Fruit fly (Drosophila melanogaster) whole organism, wandering third instar larva: ENCODE data around the gene poe.

Source experiments
- Abd-B ChIP-seq: fragments of >200 bp; optimal IDR thresholded peaks from 2 replicates; lab custom pipeline; 2017; ENCODE audit warnings: missing biosample characterization, missing genetic modification characterization
- CG32264 ChIP-seq: fragments of 200-800 bp; sonication (Bioruptor generic); optimal IDR thresholded peaks from 2 replicates; lab custom pipeline; 2016; ENCODE audit warnings: missing biosample characterization, missing genetic modification characterization
- CrebA ChIP-seq: fragments of 200-800 bp; sonication (Bioruptor generic); optimal IDR thresholded peaks from 2 replicates; lab custom pipeline; 2016; ENCODE audit warnings: missing biosample characterization, mild to moderate bottlenecking, missing genetic modification characterization, borderline replicate concordance
- Dfd ChIP-seq: fragments of >200 bp; optimal IDR thresholded peaks from 2 replicates; lab custom pipeline; 2017; ENCODE audit warnings: missing biosample characterization, missing genetic modification characterization
- Dif ChIP-seq: fragments of 200-275, 200-300 bp; sonication (Bioruptor generic); optimal IDR thresholded peaks from 2 replicates; lab custom pipeline; 2018; ENCODE audit warnings: missing biosample characterization, missing genetic modification characterization; ENCODE audit not compliant: partially characterized antibody
- HLH106 ChIP-seq: fragments of 200-800 bp; optimal IDR thresholded peaks from 3 replicates; lab custom pipeline; 2019; ENCODE audit warnings: missing biosample characterization, mild to moderate bottlenecking, missing genetic modification characterization, moderate library complexity
- Hnf4 ChIP-seq: fragments of 200-800 bp; sonication (Bioruptor generic); optimal IDR thresholded peaks from 2 replicates; lab custom pipeline; 2016; ENCODE audit warnings: missing biosample characterization, mild to moderate bottlenecking, missing genetic modification characterization
- Hr78 ChIP-seq: fragments of >200 bp; optimal IDR thresholded peaks from 2 replicates; lab custom pipeline; 2017; ENCODE audit warnings: missing biosample characterization, missing genetic modification characterization
- Jra ChIP-seq: sonication (Bioruptor generic); optimal IDR thresholded peaks from 2 replicates; lab custom pipeline; 2016; ENCODE audit warnings: missing biosample characterization, missing genetic modification characterization
- Mio ChIP-seq: sonication (Bioruptor generic); optimal IDR thresholded peaks from 2 replicates; lab custom pipeline; 2016; ENCODE audit warnings: missing biosample characterization, missing genetic modification characterization
- Myc ChIP-seq: fragments of >200 bp; optimal IDR thresholded peaks from 2 replicates; lab custom pipeline; 2017
- N ChIP-seq: fragments of >200 bp; optimal IDR thresholded peaks from 2 replicates; lab custom pipeline; 2018; ENCODE audit warnings: missing biosample characterization, missing external identifiers, missing genetic modification characterization
- OdsH ChIP-seq: fragments of 200-800 bp; sonication (Bioruptor generic); optimal IDR thresholded peaks from 2 replicates; lab custom pipeline; 2016; ENCODE audit warnings: missing biosample characterization, mild to moderate bottlenecking, missing genetic modification characterization
- Rel ChIP-seq, 2 experiments: fragments of 200-800 bp; sonication (Bioruptor generic) in 1 of 2; optimal IDR thresholded peaks; 2 replicates in 1 of 2; 3 replicates in 1 of 2; lab custom pipeline; 2016 to 2019; ENCODE audit warnings: mild to moderate bottlenecking in 2 of 2, missing biosample characterization in 2 of 2, missing genetic modification characterization in 2 of 2, moderate library complexity in 1 of 2
- Sp1 ChIP-seq: fragments of 200-800 bp; sonication (Bioruptor generic); optimal IDR thresholded peaks from 3 replicates; lab custom pipeline; 2019; ENCODE audit warnings: missing biosample characterization, mild to moderate bottlenecking, missing genetic modification characterization, moderate library complexity
- Vsx2 ChIP-seq: fragments of 200-300, 225-300 bp; sonication (Bioruptor generic); optimal IDR thresholded peaks from 2 replicates; lab custom pipeline; 2018; ENCODE audit warnings: missing biosample characterization, missing genetic modification characterization; ENCODE audit not compliant: partially characterized antibody
- br ChIP-seq: fragments of 200-800 bp; sonication (Bioruptor generic); optimal IDR thresholded peaks from 2 replicates; lab custom pipeline; 2016; ENCODE audit warnings: missing biosample characterization, missing genetic modification characterization
- brk ChIP-seq: fragments of 200-800 bp; sonication (Bioruptor generic); optimal IDR thresholded peaks from 2 replicates; lab custom pipeline; 2016; ENCODE audit warnings: missing biosample characterization, mild to moderate bottlenecking, missing genetic modification characterization
- dsf ChIP-seq: sonication (Bioruptor generic); optimal IDR thresholded peaks from 2 replicates; lab custom pipeline; 2016; ENCODE audit warnings: missing biosample characterization, missing genetic modification characterization, borderline replicate concordance
- ey ChIP-seq: fragments of 200-800 bp; sonication (Bioruptor generic); optimal IDR thresholded peaks from 2 replicates; lab custom pipeline; 2016; ENCODE audit warnings: missing biosample characterization, missing genetic modification characterization
- foxo ChIP-seq, 2 experiments: fragments of 200-800 bp; sonication (Bioruptor generic); optimal IDR thresholded peaks; 2 replicates in 1 of 2; 3 replicates in 1 of 2; lab custom pipeline; 2016 to 2017; ENCODE audit warnings: missing biosample characterization in 2 of 2, missing genetic modification characterization in 2 of 2
- fru ChIP-seq: fragments of 200-800 bp; sonication (Bioruptor generic); optimal IDR thresholded peaks from 3 replicates; lab custom pipeline; 2016; ENCODE audit warnings: missing biosample characterization, mild to moderate bottlenecking, missing genetic modification characterization
- h ChIP-seq: fragments of 200-800 bp; sonication (Bioruptor generic); optimal IDR thresholded peaks from 3 replicates; lab custom pipeline; 2016; ENCODE audit warnings: missing biosample characterization, mild to moderate bottlenecking, missing genetic modification characterization
- jim ChIP-seq: fragments of 175-275, 200-325 bp; sonication (Bioruptor generic); optimal IDR thresholded peaks from 2 replicates; lab custom pipeline; 2016; ENCODE audit warnings: missing biosample characterization, mild to moderate bottlenecking, missing genetic modification characterization
- lola ChIP-seq: fragments of >200 bp; optimal IDR thresholded peaks from 2 replicates; lab custom pipeline; 2017; ENCODE audit warnings: missing biosample characterization, missing genetic modification characterization
- pan ChIP-seq: fragments of >200 bp; optimal IDR thresholded peaks from 2 replicates; lab custom pipeline; 2017
- rgr ChIP-seq: fragments of 200-800 bp; sonication (Bioruptor generic); optimal IDR thresholded peaks from 3 replicates; lab custom pipeline; 2016; ENCODE audit warnings: missing biosample characterization, mild to moderate bottlenecking, missing genetic modification characterization
- sage ChIP-seq: fragments of 200-800 bp; sonication (Bioruptor generic); optimal IDR thresholded peaks from 2 replicates; lab custom pipeline; 2016; ENCODE audit warnings: missing biosample characterization, mild to moderate bottlenecking, missing genetic modification characterization
- sv ChIP-seq: fragments of 200-800 bp; sonication (Bioruptor generic); optimal IDR thresholded peaks from 3 replicates; lab custom pipeline; 2016; ENCODE audit warnings: missing biosample characterization, missing genetic modification characterization
- tai ChIP-seq: sonication (Bioruptor generic); optimal IDR thresholded peaks from 2 replicates; lab custom pipeline; 2016; ENCODE audit warnings: missing biosample characterization, missing genetic modification characterization
- usp ChIP-seq: fragments of >200 bp; optimal IDR thresholded peaks from 2 replicates; lab custom pipeline; 2017; ENCODE audit warnings: missing biosample characterization, missing genetic modification characterization
- woc ChIP-seq: sonication (Bioruptor generic); optimal IDR thresholded peaks from 2 replicates; lab custom pipeline; 2016; ENCODE audit warnings: missing biosample characterization, mild to moderate bottlenecking, missing genetic modification characterization

poe gene

DNA sequence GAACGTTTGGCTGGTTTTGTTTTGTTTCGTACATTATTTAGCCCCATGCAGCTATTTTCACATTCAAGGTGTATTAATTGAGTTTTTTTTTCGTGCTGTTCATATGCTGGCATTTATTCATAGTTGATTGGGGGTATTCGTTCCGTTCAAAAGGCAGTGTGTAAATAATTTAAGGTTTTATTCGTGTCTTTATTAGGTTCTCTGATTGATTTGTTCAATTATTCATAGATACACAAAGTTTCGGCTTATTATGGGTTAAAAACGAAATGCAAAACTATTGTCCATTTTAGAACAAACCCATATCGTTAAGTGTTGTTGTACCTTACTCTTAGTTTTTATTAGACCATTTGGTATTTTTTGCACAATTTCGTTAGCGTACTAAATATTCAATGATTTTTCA lies 20.0 kb upstream of the poe start:
- TF ChIP-seq usp (GFP tag; lab: Kevin White, UChicago) (no peak), lola (GFP tag; lab: Kevin White, UChicago) (no peak), Hr78 (no peak), dsf (no peak), Myc (no peak), rgr (GFP tag; lab: Kevin White, UChicago) (no peak), OdsH (GFP tag; lab: Kevin White, UChicago) (no peak)

dm6 chr2L:8088025-8088789 lies 16.8 kb upstream of the poe start:
- TF ChIP-seq foxo (GFP tag; optimal IDR thresholded peaks at IDR 0.05; lab: Kevin White, UChicago) = peak; percentile 2 to 43
- peak; percentile 29 for TF ChIP-seq lola (GFP tag; lab: Kevin White, UChicago)
- TF ChIP-seq Dfd (GFP tag; lab: Kevin White, UChicago) = no peak
- TF ChIP-seq tai (GFP tag; lab: Kevin White, UChicago) = no peak
- no peak for TF ChIP-seq brk (GFP tag; lab: Kevin White, UChicago)
- TF ChIP-seq Jra (GFP tag; lab: Kevin White, UChicago) = no peak
- no peak for TF ChIP-seq jim (GFP tag; lab: Kevin White, UChicago)
- TF ChIP-seq N (GFP tag; lab: Kevin White, UChicago) = no peak
- TF ChIP-seq pan = no peak
- TF ChIP-seq Rel (GFP tag; optimal IDR thresholded peaks at IDR 0.05; lab: Kevin White, UChicago) = no peak
- no peak for TF ChIP-seq Rel (tag; optimal IDR thresholded peaks at IDR 0.05; lab: Kevin White, UChicago)
- no peak for TF ChIP-seq CG32264 (GFP tag; lab: Kevin White, UChicago)
- peak; percentile 37 for TF ChIP-seq h (GFP tag; lab: Kevin White, UChicago)
- TF ChIP-seq rgr (GFP tag; lab: Kevin White, UChicago) = peak; percentile 45
- TF ChIP-seq OdsH (GFP tag; lab: Kevin White, UChicago) = peak; percentile 47
- TF ChIP-seq woc = peak; percentile 7
- TF ChIP-seq br (GFP tag; lab: Kevin White, UChicago) = peak; percentile 44
- TF ChIP-seq sage (GFP tag; lab: Kevin White, UChicago) = no peak
- peak; percentile 48 for TF ChIP-seq fru (GFP tag; lab: Kevin White, UChicago)
- no peak for TF ChIP-seq Myc
- no peak for TF ChIP-seq Abd-B (GFP tag; lab: Kevin White, UChicago)
- TF ChIP-seq Vsx2 (GFP tag; lab: Kevin White, UChicago) = peak; percentile 39
- TF ChIP-seq Hnf4 = no peak
- no peak for TF ChIP-seq dsf
- no peak for TF ChIP-seq CrebA (GFP tag; lab: Kevin White, UChicago)
- no peak for TF ChIP-seq Mio
- no peak for TF ChIP-seq sv (GFP tag; lab: Kevin White, UChicago)
- peak; percentile 8 for TF ChIP-seq Sp1
- no peak for TF ChIP-seq usp (GFP tag; lab: Kevin White, UChicago)
- peak; percentile 31 for TF ChIP-seq Dif (GFP tag; lab: Kevin White, UChicago)
- peak; percentile 34 for TF ChIP-seq ey (GFP tag; lab: Kevin White, UChicago)
- no peak for TF ChIP-seq Hr78

dm6 chr2L:8087468-8087789 lies 16.0 kb upstream of the poe start:
- no peak for TF ChIP-seq Rel (GFP tag; optimal IDR thresholded peaks at IDR 0.05; lab: Kevin White, UChicago)
- peak; percentile 16 for TF ChIP-seq Rel (tag; optimal IDR thresholded peaks at IDR 0.05; lab: Kevin White, UChicago)
- TF ChIP-seq br (GFP tag; lab: Kevin White, UChicago) = no peak

DNA sequence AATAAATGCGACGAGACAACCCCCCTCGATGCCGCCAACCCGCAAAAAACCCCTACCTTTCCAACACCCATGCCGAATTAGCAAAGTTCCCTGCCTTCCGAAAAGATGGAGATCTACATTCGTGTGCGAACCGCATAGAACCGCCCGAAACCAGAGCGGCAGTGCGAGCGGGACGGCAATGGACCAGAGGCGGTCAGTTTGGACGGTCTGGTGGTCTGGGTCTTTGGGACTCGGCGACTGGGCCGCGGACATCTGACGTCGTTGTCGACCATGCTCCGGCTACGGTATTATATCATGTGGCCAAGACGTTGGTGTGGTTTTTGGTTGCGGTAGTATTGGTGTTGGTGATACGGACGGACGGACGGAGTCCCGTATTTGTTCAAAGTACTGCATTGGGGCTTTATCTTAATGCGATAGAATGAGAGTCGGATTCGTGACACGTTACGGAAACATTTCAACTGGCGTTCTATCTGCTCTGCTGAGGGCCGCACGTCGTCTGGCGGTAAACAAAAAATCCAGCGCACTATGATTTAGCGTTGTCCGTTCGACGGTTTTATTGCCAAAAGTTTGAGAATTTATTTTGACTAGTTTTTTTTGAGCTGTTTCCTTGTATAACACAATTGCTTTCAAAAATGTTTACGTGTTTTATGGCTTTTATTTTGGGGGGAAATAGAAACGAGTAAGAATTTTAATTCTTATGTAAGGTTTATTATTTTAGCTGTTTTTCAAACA lies 15.5 kb upstream of the poe start:
- TF ChIP-seq h (GFP tag; lab: Kevin White, UChicago) = peak; percentile 25
- TF ChIP-seq Rel (GFP tag; optimal IDR thresholded peaks at IDR 0.05; lab: Kevin White, UChicago) = no peak
- TF ChIP-seq Rel (tag; optimal IDR thresholded peaks at IDR 0.05; lab: Kevin White, UChicago) = peak; percentile 3
- no peak for TF ChIP-seq Mio
- peak; percentile 19 for TF ChIP-seq br (GFP tag; lab: Kevin White, UChicago)
- TF ChIP-seq Dif (GFP tag; lab: Kevin White, UChicago) = no peak
- TF ChIP-seq CG32264 (GFP tag; lab: Kevin White, UChicago) = no peak
- no peak for TF ChIP-seq N (GFP tag; lab: Kevin White, UChicago)
- TF ChIP-seq rgr (GFP tag; lab: Kevin White, UChicago) = peak; percentile 11
- peak; percentile 15 for TF ChIP-seq HLH106 (tag; lab: Kevin White, UChicago)
